Worm (Caenorhabditis elegans) whole organism, L2 larva: Measurements from ENCODE around the gene C45E5.1.

ENCODE experiments used
- aly-2 ChIP-seq: fragments of 150-350 bp; optimal IDR thresholded peaks from 2 replicates; lab custom pipeline; 2014; ENCODE audit warnings: missing biosample characterization, missing genetic modification characterization
- ama-1 ChIP-seq: fragments of 150-350 bp; optimal IDR thresholded peaks from 2 replicates; lab custom pipeline; 2018; ENCODE audit warnings: inconsistent platforms

DNA sequence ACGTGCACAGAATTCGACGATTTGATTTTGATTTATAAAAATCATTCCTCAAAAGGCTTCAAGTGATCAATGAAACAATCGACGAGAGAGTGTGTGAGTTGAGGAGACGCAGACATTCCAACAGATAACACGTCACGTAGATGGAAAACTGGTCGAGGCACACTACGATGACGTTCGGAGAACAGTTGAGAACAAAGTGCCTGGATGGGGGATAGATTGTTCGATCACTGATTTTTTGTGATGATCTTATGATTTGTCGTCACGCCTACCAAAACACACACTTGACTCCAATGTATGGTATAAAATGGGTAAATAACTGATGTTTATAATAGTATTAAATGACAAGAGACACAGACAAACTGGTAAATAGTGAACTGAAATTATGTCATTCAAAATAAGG is 34.1 kb downstream of the C45E5.1 start:
- no peak for TF ChIP-seq ama-1
- TF ChIP-seq aly-2 (tag; lab: Kevin White, UChicago): no peak
